Worm (Caenorhabditis elegans): Measurements from ENCODE around the gene col-76.

col-76 gene

DNA sequence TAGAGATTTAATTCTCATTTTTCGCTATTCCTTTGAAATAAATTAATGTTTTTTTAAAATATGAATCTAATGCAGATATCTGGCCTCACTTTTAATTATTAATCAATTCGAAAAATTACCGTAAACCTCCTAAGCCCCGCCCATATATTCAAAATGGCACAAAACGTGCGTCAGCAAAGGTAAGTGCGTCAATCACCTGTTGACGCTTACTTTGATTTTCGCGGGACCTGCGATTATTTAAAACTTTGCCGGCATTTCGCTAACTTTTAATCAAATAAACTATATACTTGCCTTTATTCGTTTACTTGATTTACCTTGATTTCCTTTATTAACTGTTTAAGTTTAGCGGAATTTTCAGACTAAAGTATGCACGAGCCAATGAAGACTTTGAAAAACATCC lies 46.1 kb upstream of the col-76 start, which contains the start of gene pch-2 (continued):
- TF ChIP-seq efl-1 (optimal IDR thresholded peaks at IDR 0.05) (peak; percentile 85 to 86), efl-1 (GFP tag; optimal IDR thresholded peaks at IDR 0.05 in 1 of 2) (peak; percentile 88 to 99), unc-98 (GFP tag; IDR thresholded peaks at IDR 0.05) (no peak), nhr-12 (tag; optimal IDR thresholded peaks at IDR 0.05) (no peak), lin-13 (GFP tag; optimal IDR thresholded peaks at IDR 0.05) (no peak), egl-13 (tag; optimal IDR thresholded peaks at IDR 0.05) (no peak), mab-9 (GFP tag; IDR thresholded peaks at IDR 0.05) (no peak), nhr-11 (tag; optimal IDR thresholded peaks at IDR 0.05) (no peak), hpl-2 (GFP tag; optimal IDR thresholded peaks at IDR 0.05) (no peak), fkh-4 (tag; optimal IDR thresholded peaks at IDR 0.05; ENCODE audit: borderline replicate concordance) (no peak), lin-35 (GFP tag; optimal IDR thresholded peaks at IDR 0.05) (peak; percentile 78 to 93), lin-14 (GFP tag; optimal IDR thresholded peaks at IDR 0.05) (peak; percentile 45), ama-1 (optimal IDR thresholded peaks at IDR 0.05) (no peak), ceh-88 (GFP tag; IDR thresholded peaks at IDR 0.05) (no peak), hlh-4 (tag; optimal IDR thresholded peaks at IDR 0.05) (no peak), snpc-4 (tag; optimal IDR thresholded peaks at IDR 0.05) (no peak), nhr-237 (tag; optimal IDR thresholded peaks at IDR 0.05) (no peak), nhr-90 (tag; optimal IDR thresholded peaks at IDR 0.05; ENCODE audit: poor library complexity) (peak; percentile 48), nhr-71 (tag; optimal IDR thresholded peaks at IDR 0.05) (peak; percentile 70), blmp-1 (tag; optimal IDR thresholded peaks at IDR 0.05) (peak; percentile 60), sox-4 (tag; optimal IDR thresholded peaks at IDR 0.05) (no peak), C16A3.4 (tag; optimal IDR thresholded peaks at IDR 0.05) (peak; percentile 74), nhr-77 (tag; optimal IDR thresholded peaks at IDR 0.05) (peak; percentile 37), zip-4 (GFP tag; optimal IDR thresholded peaks at IDR 0.05) (no peak), sup-37 (GFP tag; optimal IDR thresholded peaks at IDR 0.05) (no peak), mep-1 (tag; optimal IDR thresholded peaks at IDR 0.05) (peak; percentile 61), ceh-82 (tag; optimal IDR thresholded peaks at IDR 0.05) (no peak), snu-23 (GFP tag; optimal IDR thresholded peaks at IDR 0.05) (peak; percentile 65), skn-1 (tag; optimal IDR thresholded peaks at IDR 0.05) (peak; percentile 32), ztf-4 (tag; optimal IDR thresholded peaks at IDR 0.05) (no peak), fkh-10 (GFP tag; optimal IDR thresholded peaks at IDR 0.05) (no peak), ceh-90 (tag; optimal IDR thresholded peaks at IDR 0.05) (no peak), dpl-1 (GFP tag; optimal IDR thresholded peaks at IDR 0.05) (peak; percentile 83 to 90 (median 89)), irx-1 (tag; optimal IDR thresholded peaks at IDR 0.05) (no peak), vab-15 (tag; optimal IDR thresholded peaks at IDR 0.05) (no peak), nhr-47 (tag; optimal IDR thresholded peaks at IDR 0.05) (peak; percentile 67), nhr-76 (tag; optimal IDR thresholded peaks at IDR 0.05) (no peak), fos-1 (tag; optimal IDR thresholded peaks at IDR 0.05) (no peak), elt-3 (tag; optimal IDR thresholded peaks at IDR 0.05) (peak in 1 of 6 experiments; percentile 59), zag-1 (tag; optimal IDR thresholded peaks at IDR 0.05) (no peak), ets-5 (GFP tag; IDR thresholded peaks at IDR 0.05) (no peak), F16B12.6 (tag; optimal IDR thresholded peaks at IDR 0.05) (peak; percentile 38), mdl-1 (tag; optimal IDR thresholded peaks at IDR 0.05) (no peak), pag-3 (tag; optimal IDR thresholded peaks at IDR 0.05; ENCODE audit: borderline replicate concordance, insufficient read depth) (no peak), nhr-20 (tag; optimal IDR thresholded peaks at IDR 0.05) (peak; percentile 61), hlh-17 (GFP tag; optimal IDR thresholded peaks at IDR 0.05; ENCODE audit: borderline replicate concordance) (no peak), efl-3 (GFP tag; optimal IDR thresholded peaks at IDR 0.05) (no peak), nhr-85 (tag) (peak; percentile 75), C34B4.2 (tag; optimal IDR thresholded peaks at IDR 0.05) (no peak), rnt-1 (tag; optimal IDR thresholded peaks at IDR 0.05) (peak; percentile 66), lir-3 (tag; optimal IDR thresholded peaks at IDR 0.05; ENCODE audit: poor library complexity) (no peak), unc-62 (GFP tag; optimal IDR thresholded peaks at IDR 0.05) (no peak), ceh-8 (GFP tag; optimal IDR thresholded peaks at IDR 0.05) (no peak), lsy-2 (tag; optimal IDR thresholded peaks at IDR 0.05) (peak; percentile 80 to 93)

All from whole organism, L1 larva.